Worm (Caenorhabditis elegans): ENCODE data around the gene C15B12.8.

DNA sequence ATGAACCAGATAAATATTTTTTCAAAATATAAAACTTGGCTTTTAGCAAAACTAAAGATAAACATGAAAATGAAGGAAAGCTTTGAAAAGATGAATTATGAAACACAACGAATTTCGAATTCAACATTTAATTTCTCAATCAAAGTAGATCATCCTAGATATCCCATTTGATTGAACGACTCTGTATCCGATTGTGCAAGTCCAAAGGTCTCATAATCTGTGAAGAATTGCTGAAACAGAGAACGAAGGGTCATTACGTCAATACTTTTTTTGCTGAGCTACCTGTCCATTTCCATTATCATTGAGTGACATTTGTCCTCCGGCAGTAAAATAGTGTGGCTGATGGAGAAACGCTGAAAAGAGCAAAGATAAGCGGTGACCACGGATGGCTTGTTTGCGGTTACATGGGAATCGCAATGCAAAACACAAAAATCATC is 48.6 kb downstream of the C15B12.8 start:
- no peak for TF ChIP-seq pes-1 (GFP tag; IDR thresholded peaks at IDR 0.05)
- no peak for TF ChIP-seq ama-1 (optimal IDR thresholded peaks at IDR 0.05)
- no peak for TF ChIP-seq aly-1 (tag; optimal IDR thresholded peaks at IDR 0.05)

All from whole organism, early embryonic.